Fruit fly (Drosophila melanogaster): ENCODE measurements around the gene swm.

swm gene

dm6 chr2L:19452535-19453317 is 40.3 kb upstream of the swm start (continued):
- TF ChIP-seq Ada2b (GFP tag; IDR thresholded peaks at IDR 0.05) (0 out of 2 replicates have a peak, but pooled peaks have one; percentile 13), Poxn (GFP tag; IDR thresholded peaks at IDR 0.05) (no peak), chif (GFP tag; optimal IDR thresholded peaks at IDR 0.05) (peak in 1 of 2 experiments; percentile 10), tin (GFP tag; optimal IDR thresholded peaks at IDR 0.05) (peak; percentile 43), Sox102F (GFP tag; optimal IDR thresholded peaks at IDR 0.05) (peak; percentile 24), wdn (GFP tag; IDR thresholded peaks at IDR 0.05) (no peak), CG6854 (GFP tag; optimal IDR thresholded peaks at IDR 0.05) (no peak), Abd-B (GFP tag; optimal IDR thresholded peaks at IDR 0.05) (no peak), lola (GFP tag; optimal IDR thresholded peaks at IDR 0.05) (no peak), Ets97D (GFP tag; optimal IDR thresholded peaks at IDR 0.05) (no peak), Bdp1 (GFP tag; optimal IDR thresholded peaks at IDR 0.05) (no peak), vvl (GFP tag; IDR thresholded peaks at IDR 0.05) (0 out of 2 replicates have a peak, but pooled peaks have one; percentile 30), CG11723 (GFP tag; optimal IDR thresholded peaks at IDR 0.05) (peak; percentile 3), unc-4 (GFP tag; IDR thresholded peaks at IDR 0.05; ENCODE audit: partially characterized antibody) (no peak), Rx (GFP tag; IDR thresholded peaks at IDR 0.05) (no peak; the same call in 1 of the 2 replicates), CG12391 (tag; optimal IDR thresholded peaks at IDR 0.05) (peak; percentile 16), kay (GFP tag; optimal IDR thresholded peaks at IDR 0.05) (no peak), Meics (GFP tag; optimal IDR thresholded peaks at IDR 0.05) (peak; percentile 23), tap (tag; optimal IDR thresholded peaks at IDR 0.05) (no peak), otp (GFP tag; IDR thresholded peaks at IDR 0.05) (no peak), tgo (GFP tag; IDR thresholded peaks at IDR 0.05) (no peak), CkIIα-i1 (GFP tag; IDR thresholded peaks at IDR 0.05) (no peak), Stat92E (GFP tag; optimal IDR thresholded peaks at IDR 0.05) (no peak), Side (GFP tag; optimal IDR thresholded peaks at IDR 0.05) (no peak), br (optimal IDR thresholded peaks at IDR 0.05) (no peak), lov (optimal IDR thresholded peaks at IDR 0.05) (no peak), lov (GFP tag; IDR thresholded peaks at IDR 0.05) (no peak), CG3838 (GFP tag; optimal IDR thresholded peaks at IDR 0.05) (no peak), CG31441 (GFP tag; IDR thresholded peaks at IDR 0.05) (0 out of 2 replicates have a peak, but pooled peaks have one; percentile 16), CG11504 (tag; optimal IDR thresholded peaks at IDR 0.05) (peak; percentile 21), Chrac-16 (GFP tag; optimal IDR thresholded peaks at IDR 0.05) (peak; percentile 10), prd (optimal IDR thresholded peaks at IDR 0.05) (no peak), prd (GFP tag; IDR thresholded peaks at IDR 0.05) (peak; percentile 26; the same call in 2 of the 3 replicates), lilli (GFP tag; optimal IDR thresholded peaks at IDR 0.05) (peak; percentile 40), ap (GFP tag; IDR thresholded peaks at IDR 0.05) (no peak), emc (GFP tag; optimal IDR thresholded peaks at IDR 0.05) (no peak), ssp (GFP tag; IDR thresholded peaks at IDR 0.05) (no peak), CG1024 (GFP tag; IDR thresholded peaks at IDR 0.05) (0 out of 2 replicates have a peak, but pooled peaks have one; percentile 2), CG10543 (GFP tag; optimal IDR thresholded peaks at IDR 0.05) (peak; percentile 18), CG17359 (tag; optimal IDR thresholded peaks at IDR 0.05) (peak; percentile 41), CG32532 (GFP tag; IDR thresholded peaks at IDR 0.05) (peak; percentile 37; the same call in 1 of the 2 replicates), hbn (GFP tag; IDR thresholded peaks at IDR 0.05; ENCODE audit: partially characterized antibody) (no peak; the same call in 1 of the 2 replicates), odd (GFP tag; optimal IDR thresholded peaks at IDR 0.05) (peak; percentile 7), CG16779 (GFP tag; IDR thresholded peaks at IDR 0.05) (0 out of 2 replicates have a peak, but pooled peaks have one; percentile 3), Ptx1 (GFP tag; IDR thresholded peaks at IDR 0.05) (peak; percentile 42; the same call in 1 of the 2 replicates), sna (GFP tag; IDR thresholded peaks at IDR 0.05; ENCODE audit: partially characterized antibody) (no peak; the same call in 1 of the 2 replicates), az2 (GFP tag; optimal IDR thresholded peaks at IDR 0.05) (peak; percentile 22), crp (GFP tag; optimal IDR thresholded peaks at IDR 0.05) (no peak), Lim3 (GFP tag; IDR thresholded peaks at IDR 0.05) (peak; percentile 14; the same call in 1 of the 2 replicates)

Data from whole organism, embryonic.